Worm (Caenorhabditis elegans) whole organism, L4 larva: Measurements from ENCODE around the gene mig-22.

ENCODE experiments used
- F26F4.8 ChIP-seq: fragments of 200-800 bp; sonication (Bioruptor generic); conservative IDR thresholded peaks from 2 replicates; pipeline ENCODE4 v1.3.6; 2022; ENCODE audit warnings: missing genetic modification characterization, missing compliant biosample characterization
- F37D6.2 ChIP-seq: sonication (generic microtip); optimal IDR thresholded peaks from 2 replicates; lab custom pipeline; 2016; ENCODE audit warnings: mild to moderate bottlenecking, missing genetic modification characterization, missing compliant biosample characterization
- F44E2.7 ChIP-seq: fragments of 200-800 bp; sonication (Bioruptor generic); IDR thresholded peaks from 2 replicates; pipeline ENCODE4 v2.1.2; 2022; ENCODE audit warnings: missing genetic modification characterization, missing compliant biosample characterization
- R02D3.7 ChIP-seq: fragments of 150-350 bp; sonication (generic microtip); optimal IDR thresholded peaks from 3 replicates; lab custom pipeline; 2014; ENCODE audit warnings: missing biosample characterization, missing genetic modification characterization
- T20F7.1 ChIP-seq: fragments of 200-800 bp; sonication (Bioruptor generic); optimal IDR thresholded peaks from 2 replicates; lab custom pipeline; 2018; ENCODE audit warnings: mild to moderate bottlenecking, missing genetic modification characterization, missing compliant biosample characterization
- ZK546.5 ChIP-seq, 2 experiments: sonication (generic microtip); optimal IDR thresholded peaks; 2 replicates each; lab custom pipeline; 2017; ENCODE audit warnings: missing biosample characterization in 2 of 2, missing genetic modification characterization in 2 of 2
- aha-1 ChIP-seq: fragments of 150-350 bp; peaks from one replicate; lab custom pipeline; 2014; ENCODE audit warnings: missing biosample characterization, missing genetic modification characterization
- attf-4 ChIP-seq: sonication (generic microtip); optimal IDR thresholded peaks from 3 replicates; lab custom pipeline; 2017; ENCODE audit warnings: missing biosample characterization, missing genetic modification characterization
- ceh-62 ChIP-seq: sonication (generic microtip); optimal IDR thresholded peaks from 2 replicates; lab custom pipeline; 2017; ENCODE audit warnings: missing biosample characterization, missing genetic modification characterization
- ces-1 ChIP-seq: fragments of 150-350 bp; sonication (generic microtip); optimal IDR thresholded peaks from 4 replicates; lab custom pipeline; 2014; ENCODE audit warnings: missing biosample characterization, missing genetic modification reagents, missing genetic modification characterization
- daf-12 ChIP-seq: fragments of 150-350 bp; optimal IDR thresholded peaks from 2 replicates; lab custom pipeline; 2014; ENCODE audit warnings: missing biosample characterization, missing genetic modification reagents, missing genetic modification characterization
- daf-16 ChIP-seq, 3 experiments: sonication (generic microtip); optimal IDR thresholded peaks; 2 replicates each; lab custom pipeline; 2016 to 2017; ENCODE audit warnings: missing genetic modification characterization in 3 of 3, missing genetic modification reagents in 3 of 3, mild to moderate bottlenecking in 2 of 3, missing compliant biosample characterization in 2 of 3, missing biosample characterization in 1 of 3, moderate library complexity in 1 of 3
- dmd-6 ChIP-seq: fragments of 200-800 bp; sonication (Bioruptor generic); IDR thresholded peaks from 2 replicates; pipeline ENCODE4 v1.3.6; 2022; ENCODE audit warnings: missing genetic modification reagents, missing genetic modification characterization, missing compliant biosample characterization
- duxl-1 ChIP-seq: sonication (generic microtip); optimal IDR thresholded peaks from 2 replicates; lab custom pipeline; 2016; ENCODE audit warnings: mild to moderate bottlenecking, missing genetic modification characterization, moderate library complexity, missing compliant biosample characterization; ENCODE audit not compliant: poor library complexity
- dve-1 ChIP-seq: sonication (generic microtip); optimal IDR thresholded peaks from 2 replicates; lab custom pipeline; 2017; ENCODE audit warnings: antibody characterized with exemption, mild to moderate bottlenecking, missing genetic modification characterization, missing compliant biosample characterization; ENCODE audit not compliant: insufficient read depth
- fos-1 ChIP-seq: fragments of 150-350 bp; optimal IDR thresholded peaks from 2 replicates; lab custom pipeline; 2014; ENCODE audit warnings: missing biosample characterization, missing genetic modification characterization
- gei-8 ChIP-seq: fragments of 200-800 bp; sonication (Bioruptor generic); optimal IDR thresholded peaks from 2 replicates; lab custom pipeline; 2018; ENCODE audit warnings: mild to moderate bottlenecking, missing genetic modification characterization, missing compliant biosample characterization
- hif-1 ChIP-seq, 2 experiments: sonication (generic microtip); optimal IDR thresholded peaks; 2 replicates each; lab custom pipeline; 2016 to 2017; ENCODE audit warnings: missing compliant biosample characterization in 2 of 2, missing genetic modification characterization in 2 of 2, missing genetic modification reagents in 2 of 2, missing genotype in 2 of 2, mild to moderate bottlenecking in 1 of 2
- hlh-11 ChIP-seq: fragments of 200-800 bp; sonication (Bioruptor generic); optimal IDR thresholded peaks from 2 replicates; lab custom pipeline; 2018; ENCODE audit warnings: mild to moderate bottlenecking, missing genetic modification characterization, missing compliant biosample characterization
- hlh-30 ChIP-seq: sonication (generic microtip); optimal IDR thresholded peaks from 2 replicates; lab custom pipeline; 2017; ENCODE audit warnings: antibody characterized with exemption, mild to moderate bottlenecking, missing genetic modification characterization, missing compliant biosample characterization; ENCODE audit not compliant: insufficient read depth
- hmg-1.1 ChIP-seq: fragments of 200-800 bp; sonication (Bioruptor generic); IDR thresholded peaks from 2 replicates; pipeline ENCODE4 v1.3.6; 2022; ENCODE audit warnings: missing genetic modification reagents, missing genetic modification characterization, missing compliant biosample characterization
- lim-7 ChIP-seq: fragments of 200-800 bp; sonication (Bioruptor generic); IDR thresholded peaks from 2 replicates; pipeline ENCODE4 v1.3.6; 2022; ENCODE audit warnings: missing genetic modification characterization, missing compliant biosample characterization
- lin-15B ChIP-seq: fragments of 150-350 bp; sonication (generic microtip); optimal IDR thresholded peaks from 3 replicates; lab custom pipeline; 2014; ENCODE audit warnings: missing biosample characterization, missing genetic modification characterization
- lin-29 ChIP-seq: fragments of 200-800 bp; sonication (Bioruptor generic); IDR thresholded peaks from 2 replicates; pipeline ENCODE4 v1.3.6; 2022; ENCODE audit warnings: missing genetic modification reagents, missing genetic modification characterization, missing compliant biosample characterization
- lsy-2 ChIP-seq, 2 experiments: fragments of 150-350 bp in 1 of 2; sonication (generic microtip) in 1 of 2; optimal IDR thresholded peaks; 2 replicates each; lab custom pipeline; 2014 to 2017; ENCODE audit warnings: missing biosample characterization in 2 of 2, missing genetic modification characterization in 2 of 2
- mdt-29 ChIP-seq: fragments of 200-800 bp; sonication (Bioruptor generic); IDR thresholded peaks from 2 replicates; pipeline ENCODE4 v1.3.6; 2022; ENCODE audit warnings: missing genetic modification reagents, missing genetic modification characterization, missing compliant biosample characterization
- mep-1 ChIP-seq: fragments of 150-350 bp; sonication (generic microtip); optimal IDR thresholded peaks from 3 replicates; lab custom pipeline; 2014; ENCODE audit warnings: missing biosample characterization, missing genetic modification characterization
- mes-2 ChIP-seq: sonication (generic microtip); optimal IDR thresholded peaks from 2 replicates; lab custom pipeline; 2016; ENCODE audit warnings: missing genotype, mild to moderate bottlenecking, missing genetic modification characterization, missing compliant biosample characterization; ENCODE audit not compliant: poor library complexity, severe bottlenecking
- mxl-2 ChIP-seq: fragments of 200-800 bp; sonication (Bioruptor generic); conservative IDR thresholded peaks from 2 replicates; pipeline ENCODE4 v1.3.6; 2022; ENCODE audit warnings: missing genetic modification reagents, missing genetic modification characterization, missing compliant biosample characterization
- mxl-3 ChIP-seq: fragments of 200-800 bp; sonication (Bioruptor generic); optimal IDR thresholded peaks from 2 replicates; lab custom pipeline; 2018; ENCODE audit warnings: mild to moderate bottlenecking, missing genetic modification characterization, missing compliant biosample characterization
- nhr-10 ChIP-seq: fragments of 150-350 bp; optimal IDR thresholded peaks from 2 replicates; lab custom pipeline; 2014; ENCODE audit warnings: missing biosample characterization, missing genetic modification characterization
- nhr-11 ChIP-seq: fragments of 150-350 bp; optimal IDR thresholded peaks from 2 replicates; lab custom pipeline; 2014; ENCODE audit warnings: missing biosample characterization, missing genetic modification characterization
- nhr-237 ChIP-seq: sonication (generic microtip); optimal IDR thresholded peaks from 2 replicates; lab custom pipeline; 2017; ENCODE audit warnings: missing biosample characterization, missing genetic modification characterization
- nhr-25 ChIP-seq: sonication (generic microtip); optimal IDR thresholded peaks from 2 replicates; lab custom pipeline; 2017; ENCODE audit warnings: missing genetic modification characterization, mild to moderate bottlenecking, missing compliant biosample characterization, antibody characterized with exemption, moderate library complexity, borderline replicate concordance; ENCODE audit not compliant: insufficient read depth
- nhr-28 ChIP-seq: fragments of 150-350 bp; optimal IDR thresholded peaks from 2 replicates; lab custom pipeline; 2014; ENCODE audit warnings: missing biosample characterization, missing genetic modification characterization
- nhr-48 ChIP-seq: sonication (generic microtip); optimal IDR thresholded peaks from 2 replicates; lab custom pipeline; 2016; ENCODE audit warnings: mild to moderate bottlenecking, missing genetic modification characterization, missing compliant biosample characterization
- nhr-6 ChIP-seq: fragments of 150-350 bp; optimal IDR thresholded peaks from 2 replicates; lab custom pipeline; 2014; ENCODE audit warnings: missing biosample characterization, missing genetic modification characterization
- nhr-76 ChIP-seq: fragments of 150-350 bp; optimal IDR thresholded peaks from 2 replicates; lab custom pipeline; 2014; ENCODE audit warnings: missing biosample characterization, missing genetic modification characterization
- pha-4 ChIP-seq, 2 experiments: fragments of 150-350 bp in 1 of 2; fragments of 200-800 bp in 1 of 2; sonication (Bioruptor generic) in 1 of 2; IDR thresholded peaks in 1 of 2; optimal IDR thresholded peaks in 1 of 2; 2 replicates each; pipeline versions ENCODE4 v1.3.6 to Lab custom; 2014 to 2022; ENCODE audit warnings: missing genetic modification characterization in 2 of 2, missing genetic modification reagents in 2 of 2, missing biosample characterization in 1 of 2, missing compliant biosample characterization in 1 of 2
- php-3 ChIP-seq: fragments of 200-800 bp; sonication (Bioruptor generic); IDR thresholded peaks from 2 replicates; pipeline ENCODE4 v1.3.6; 2022; ENCODE audit warnings: missing genetic modification reagents, missing genetic modification characterization, missing compliant biosample characterization
- pqm-1 ChIP-seq: sonication (generic microtip); optimal IDR thresholded peaks from 2 replicates; lab custom pipeline; 2017; ENCODE audit warnings: missing biosample characterization, missing genetic modification characterization
- snpc-4 ChIP-seq: fragments of 150-350 bp; optimal IDR thresholded peaks from 2 replicates; lab custom pipeline; 2014; ENCODE audit warnings: missing biosample characterization, missing genetic modification characterization
- spr-1 ChIP-seq: sonication (generic microtip); optimal IDR thresholded peaks from 2 replicates; lab custom pipeline; 2016; ENCODE audit warnings: mild to moderate bottlenecking, missing genetic modification characterization, missing compliant biosample characterization
- tra-1 ChIP-seq: fragments of 200-800 bp; sonication (Bioruptor generic); IDR thresholded peaks from 2 replicates; pipeline ENCODE4 v1.3.6; 2022; ENCODE audit warnings: missing genetic modification reagents, missing genetic modification characterization, missing compliant biosample characterization
- unc-62 ChIP-seq, 3 experiments: fragments of 150-350 bp in 1 of 3; sonication (generic microtip); optimal IDR thresholded peaks in 2 of 3; peaks in 1 of 3; 1 replicate in 1 of 3; 2 replicates in 2 of 3; lab custom pipeline; 2014 to 2017; ENCODE audit warnings: missing biosample characterization in 3 of 3, missing genetic modification characterization in 3 of 3, missing genetic modification reagents in 3 of 3, missing genotype in 1 of 3
- zag-1 ChIP-seq: fragments of 150-350 bp; optimal IDR thresholded peaks from 2 replicates; lab custom pipeline; 2014; ENCODE audit warnings: missing biosample characterization, missing genetic modification characterization
- ztf-11 ChIP-seq: fragments of 150-350 bp; optimal IDR thresholded peaks from 2 replicates; lab custom pipeline; 2014; ENCODE audit warnings: missing biosample characterization, missing genetic modification characterization
- ztf-7 ChIP-seq: fragments of 150-350 bp; optimal IDR thresholded peaks from 2 replicates; lab custom pipeline; 2014; ENCODE audit warnings: missing biosample characterization, missing genetic modification characterization

Gene mig-22

DNA sequence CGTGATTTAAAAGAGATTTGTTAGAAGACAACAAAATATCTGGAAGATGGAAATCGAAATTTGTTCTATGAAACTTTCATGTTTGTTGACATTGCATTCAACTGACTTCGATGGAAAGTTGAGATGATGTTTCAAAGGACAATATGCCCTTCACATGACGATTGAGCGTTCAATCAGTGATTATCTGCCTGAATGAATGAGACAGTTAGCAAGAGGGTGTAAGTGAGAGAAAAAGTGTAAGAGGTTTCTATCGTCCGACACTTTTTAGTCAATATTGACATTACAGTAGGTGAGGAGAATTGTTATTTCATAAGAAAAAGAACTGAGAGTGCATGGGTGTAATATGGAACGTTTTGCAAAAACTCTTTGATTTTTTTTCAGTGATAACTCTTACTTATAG, 33.9 kb downstream of the mig-22 start:
- no peak for TF ChIP-seq T20F7.1
- TF ChIP-seq pha-4 (GFP tag; IDR thresholded peaks at IDR 0.05; lab: Robert Waterston, UW): no peak
- TF ChIP-seq pha-4 (tag; optimal IDR thresholded peaks at IDR 0.05; lab: Kevin White, UChicago): peak; percentile 99
- no peak for TF ChIP-seq snpc-4
- no peak for TF ChIP-seq F26F4.8 (GFP tag; lab: Robert Waterston, UW)
- peak; percentile 50 for TF ChIP-seq mxl-3 (GFP tag; lab: Kevin White, UChicago)
- TF ChIP-seq ztf-11 (tag; lab: Kevin White, UChicago): no peak
- TF ChIP-seq attf-4 (tag; lab: Kevin White, UChicago): no peak
- TF ChIP-seq php-3 (GFP tag; lab: Robert Waterston, UW): no peak
- peak; percentile 41 for TF ChIP-seq hlh-11 (tag; lab: Kevin White, UChicago)
- TF ChIP-seq F37D6.2: no peak
- TF ChIP-seq mep-1 (tag; lab: Kevin White, UChicago): peak; percentile 17
- peak; percentile 82 for TF ChIP-seq hlh-30
- no peak for TF ChIP-seq F44E2.7 (GFP tag; lab: Robert Waterston, UW)
- TF ChIP-seq R02D3.7 (tag; lab: Kevin White, UChicago): no peak
- TF ChIP-seq nhr-6: peak; percentile 73
- TF ChIP-seq daf-16 (GFP tag; optimal IDR thresholded peaks at IDR 0.05; lab: Kevin White, UChicago): no peak
- TF ChIP-seq daf-16 (tag; optimal IDR thresholded peaks at IDR 0.05; lab: Kevin White, UChicago): peak; percentile 69
- TF ChIP-seq aha-1 (tag; lab: Kevin White, UChicago): peak; percentile 91
- TF ChIP-seq nhr-25 (tag; lab: Kevin White, UChicago): peak; percentile 40
- 0 out of 2 replicates have a peak, but pooled peaks have one; percentile 25 for TF ChIP-seq hmg-1.1
- TF ChIP-seq pqm-1: peak; percentile 32
- TF ChIP-seq ceh-62 (tag; lab: Kevin White, UChicago): no peak
- TF ChIP-seq dmd-6: peak; percentile 30; the same call in 1 of the 2 replicates
- no peak for TF ChIP-seq lin-29
- no peak for TF ChIP-seq nhr-76
- TF ChIP-seq gei-8: peak; percentile 5
- TF ChIP-seq nhr-11 (tag; lab: Kevin White, UChicago): no peak
- TF ChIP-seq lsy-2 (tag; optimal IDR thresholded peaks at IDR 0.05; lab: Kevin White, UChicago): peak in 1 of 2 experiments; percentile 44
- no peak for TF ChIP-seq fos-1
- peak; percentile 32 for TF ChIP-seq mes-2 (tag; lab: Kevin White, UChicago)
- peak; percentile 10 for TF ChIP-seq dve-1 (tag; lab: Kevin White, UChicago)
- TF ChIP-seq unc-62 (GFP tag; optimal IDR thresholded peaks at IDR 0.05 in 1 of 2; lab: Kevin White, UChicago): peak in 1 of 2 experiments; percentile 97
- TF ChIP-seq unc-62 (tag; optimal IDR thresholded peaks at IDR 0.05; lab: Kevin White, UChicago): no peak
- TF ChIP-seq nhr-28: peak; percentile 60
- TF ChIP-seq mdt-29 (GFP tag; lab: Robert Waterston, UW): no peak
- TF ChIP-seq nhr-237: no peak

DNA sequence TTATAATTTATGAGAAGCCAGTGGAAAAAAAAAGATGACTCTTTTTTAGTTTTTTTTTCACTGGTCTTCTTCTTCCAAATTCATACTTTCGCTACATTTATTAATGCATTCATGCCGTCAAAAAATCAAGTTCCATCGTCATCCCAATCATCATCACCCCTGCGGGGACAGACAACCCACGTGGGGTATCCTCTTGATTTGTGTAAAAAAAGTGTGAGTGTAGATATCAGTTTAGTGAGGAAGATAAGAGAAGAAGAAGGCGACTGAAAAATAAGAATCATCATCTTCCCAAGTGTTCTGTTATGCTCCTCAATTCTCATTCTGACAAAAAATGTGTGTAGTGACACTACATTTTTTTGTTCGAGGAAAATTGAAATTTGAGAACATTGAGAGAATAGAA, 35.2 kb downstream of the mig-22 start:
- TF ChIP-seq F44E2.7 (GFP tag; lab: Robert Waterston, UW) (no peak), lsy-2 (tag; optimal IDR thresholded peaks at IDR 0.05; lab: Kevin White, UChicago) (peak in 1 of 2 experiments; percentile 23), dve-1 (tag; lab: Kevin White, UChicago) (no peak), mxl-2 (GFP tag; lab: Robert Waterston, UW) (no peak), duxl-1 (tag; lab: Kevin White, UChicago) (no peak), ZK546.5 (tag; optimal IDR thresholded peaks at IDR 0.05; lab: Kevin White, UChicago) (no peak), zag-1 (tag; lab: Kevin White, UChicago) (no peak), unc-62 (GFP tag; optimal IDR thresholded peaks at IDR 0.05 in 1 of 2; lab: Kevin White, UChicago) (peak in 1 of 2 experiments; percentile 94), unc-62 (tag; optimal IDR thresholded peaks at IDR 0.05; lab: Kevin White, UChicago) (no peak), daf-12 (no peak), mxl-3 (GFP tag; lab: Kevin White, UChicago) (peak; percentile 91), lin-15B (tag; lab: Kevin White, UChicago) (no peak), ces-1 (GFP tag; lab: Kevin White, UChicago) (no peak), nhr-25 (tag; lab: Kevin White, UChicago) (no peak), hlh-11 (tag; lab: Kevin White, UChicago) (peak; percentile 62), hif-1 (tag; optimal IDR thresholded peaks at IDR 0.05; lab: Kevin White, UChicago) (no peak), tra-1 (GFP tag; lab: Robert Waterston, UW) (peak; percentile 32; the same call in 1 of the 2 replicates), nhr-48 (peak; percentile 19), ztf-7 (no peak), T20F7.1 (no peak), lim-7 (GFP tag; lab: Robert Waterston, UW) (no peak), nhr-10 (tag; lab: Kevin White, UChicago) (no peak), php-3 (GFP tag; lab: Robert Waterston, UW) (no peak), hlh-30 (peak; percentile 82), spr-1 (tag; lab: Kevin White, UChicago) (no peak), F26F4.8 (GFP tag; lab: Robert Waterston, UW) (no peak)
